Fruit fly (Drosophila melanogaster): ENCODE data around the gene Spt7.

The Spt7 gene

dm6 chrX:17844623-17845022 lies 5.6 kb upstream of the Spt7 start, which contains the start of the genes CG8142 and Ucp4A:
Gene CG8142, minus strand, starts transcription at chrX:17844704.
Gene Ucp4A, plus strand, starts transcription at chrX:17844949.
- TF ChIP-seq CG14655 (GFP tag; optimal IDR thresholded peaks at IDR 0.05) (no peak), CG4496 (GFP tag; IDR thresholded peaks at IDR 0.05) (peak; percentile 97), rn (GFP tag; IDR thresholded peaks at IDR 0.05) (peak; percentile 94), CG15710 (tag; optimal IDR thresholded peaks at IDR 0.05) (peak; percentile 96), D1 (tag; optimal IDR thresholded peaks at IDR 0.05) (no peak), Snoo (tag; optimal IDR thresholded peaks at IDR 0.05) (peak; percentile 88), Pif1A (GFP tag; optimal IDR thresholded peaks at IDR 0.05) (no peak), fd96Ca (GFP tag; IDR thresholded peaks at IDR 0.05) (peak; percentile 93), EcR (GFP tag; optimal IDR thresholded peaks at IDR 0.05) (peak; percentile 40), gl (tag; optimal IDR thresholded peaks at IDR 0.05) (peak; percentile 72), CG13204 (GFP tag; optimal IDR thresholded peaks at IDR 0.05) (no peak), CG10348 (GFP tag; IDR thresholded peaks at IDR 0.05) (peak; percentile 87), CG12605 (GFP tag; IDR thresholded peaks at IDR 0.05) (peak; percentile 94), Pif1B (GFP tag; optimal IDR thresholded peaks at IDR 0.05) (peak; percentile 85), CG34367 (tag; optimal IDR thresholded peaks at IDR 0.05) (peak; percentile 82), CG8159 (tag; optimal IDR thresholded peaks at IDR 0.05) (peak; percentile 94), CG8301 (tag; optimal IDR thresholded peaks at IDR 0.05) (peak; percentile 90), Ets98B (GFP tag; IDR thresholded peaks at IDR 0.05) (peak; percentile 91), CG32121 (GFP tag; IDR thresholded peaks at IDR 0.05) (peak; percentile 95), CG17806 (tag; optimal IDR thresholded peaks at IDR 0.05) (peak; percentile 91), CG9948 (tag; optimal IDR thresholded peaks at IDR 0.05) (peak; percentile 86)

dm6 chrX:17845820-17846379 lies 4.4 kb upstream of the Spt7 start:
- TF ChIP-seq rn (GFP tag; IDR thresholded peaks at IDR 0.05) (no peak), CG32121 (GFP tag; IDR thresholded peaks at IDR 0.05) (no peak), Pif1B (GFP tag; optimal IDR thresholded peaks at IDR 0.05) (no peak), D1 (tag; optimal IDR thresholded peaks at IDR 0.05) (no peak), CG34367 (tag; optimal IDR thresholded peaks at IDR 0.05) (no peak), CG8301 (tag; optimal IDR thresholded peaks at IDR 0.05) (no peak), CG4496 (GFP tag; IDR thresholded peaks at IDR 0.05) (no peak), CG12605 (GFP tag; IDR thresholded peaks at IDR 0.05) (no peak), CG13204 (GFP tag; optimal IDR thresholded peaks at IDR 0.05) (no peak), CG8159 (tag; optimal IDR thresholded peaks at IDR 0.05) (no peak), CG14655 (GFP tag; optimal IDR thresholded peaks at IDR 0.05) (no peak), CG10348 (GFP tag; IDR thresholded peaks at IDR 0.05) (no peak), CG17806 (tag; optimal IDR thresholded peaks at IDR 0.05) (no peak), Ets98B (GFP tag; IDR thresholded peaks at IDR 0.05) (no peak)

dm6 chrX:17852457-17852856 lies 2.2 kb downstream of the Spt7 start, which contains the start of gene CG32554:
Gene CG32554, minus strand, starts transcription at chrX:17852685.
- TF ChIP-seq CG17806 (tag; optimal IDR thresholded peaks at IDR 0.05), result no peak

- TF ChIP-seq fd96Ca (GFP tag; IDR thresholded peaks at IDR 0.05) (no peak), Snoo (tag; optimal IDR thresholded peaks at IDR 0.05) (no peak), CG15710 (tag; optimal IDR thresholded peaks at IDR 0.05) (no peak), gl (tag; optimal IDR thresholded peaks at IDR 0.05) (no peak)
These were observed 5.8 kb downstream of the Spt7 start, which contains the start of gene Mco4 for dm6 chrX:17856029-17856428. Gene Mco4, minus strand, starts transcription at chrX:17856129.

dm6 chrX:17856458-17857277 lies 6.4 kb downstream of the Spt7 start, which contains the start of gene Srx:
Gene Srx, plus strand, starts transcription at chrX:17856974.
- TF ChIP-seq fd96Ca (GFP tag; IDR thresholded peaks at IDR 0.05), result peak; percentile 36; the same call in 1 of the 3 replicates
- TF ChIP-seq CG32121 (GFP tag; IDR thresholded peaks at IDR 0.05), result peak; percentile 35; the same call in 1 of the 2 replicates
- TF ChIP-seq CG34367 (tag; optimal IDR thresholded peaks at IDR 0.05), result peak; percentile 1
- TF ChIP-seq CG13204 (GFP tag; optimal IDR thresholded peaks at IDR 0.05), result no peak
- peak; percentile 56 for TF ChIP-seq EcR (GFP tag; optimal IDR thresholded peaks at IDR 0.05)
- TF ChIP-seq CG9948 (tag; optimal IDR thresholded peaks at IDR 0.05), result peak; percentile 1
- TF ChIP-seq Ets98B (GFP tag; IDR thresholded peaks at IDR 0.05), result peak; percentile 37; the same call in 1 of the 2 replicates
- TF ChIP-seq CG4496 (GFP tag; IDR thresholded peaks at IDR 0.05), result peak; percentile 65; the same call in 1 of the 3 replicates
- TF ChIP-seq Pif1B (GFP tag; optimal IDR thresholded peaks at IDR 0.05), result no peak
- no peak for TF ChIP-seq CG14655 (GFP tag; optimal IDR thresholded peaks at IDR 0.05)
- no peak for TF ChIP-seq CG10348 (GFP tag; IDR thresholded peaks at IDR 0.05)
- TF ChIP-seq D1 (tag; optimal IDR thresholded peaks at IDR 0.05), result no peak
- peak; percentile 23 for TF ChIP-seq CG15710 (tag; optimal IDR thresholded peaks at IDR 0.05)
- TF ChIP-seq CG8159 (tag; optimal IDR thresholded peaks at IDR 0.05), result peak; percentile 20

- no peak for TF ChIP-seq fd96Ca (GFP tag; IDR thresholded peaks at IDR 0.05)
These were observed 7.5 kb downstream of the Spt7 start for dm6 chrX:17857809-17858208.
